Fruit fly (Drosophila melanogaster) whole organism, pupa: ENCODE data around the gene CG31178.
A peak's percentile ranks its signal among the peaks of the same experiment; 100 is the strongest.

Source experiments
- CG10348 ChIP-seq: fragments of 200-800 bp; sonication (Bioruptor generic); IDR thresholded peaks from 2 replicates; pipeline ENCODE4 v1.3.6; 2022; ENCODE audit warnings: missing biosample characterization, missing genetic modification characterization
- CG12605 ChIP-seq: fragments of 200-800 bp; sonication (Bioruptor generic); IDR thresholded peaks from 2 replicates; pipeline ENCODE4 v1.3.6; 2022; ENCODE audit warnings: missing biosample characterization, missing genetic modification characterization
- CG13204 ChIP-seq: fragments of 200-800 bp; sonication (Bioruptor generic); optimal IDR thresholded peaks from 2 replicates; lab custom pipeline; 2018; ENCODE audit warnings: missing biosample characterization, mild to moderate bottlenecking, missing genetic modification characterization, moderate library complexity
- CG14655 ChIP-seq: fragments of 200-800 bp; sonication (Bioruptor generic); optimal IDR thresholded peaks from 3 replicates; lab custom pipeline; 2017; ENCODE audit warnings: mild to moderate bottlenecking, missing biosample characterization, missing genetic modification reagents, missing genetic modification characterization
- CG15710 ChIP-seq: fragments of 200-800 bp; sonication (Bioruptor generic); optimal IDR thresholded peaks from 2 replicates; lab custom pipeline; 2018; ENCODE audit warnings: missing biosample characterization, mild to moderate bottlenecking, missing genetic modification characterization, moderate library complexity
- CG17806 ChIP-seq: fragments of 200-800 bp; sonication (Bioruptor generic); optimal IDR thresholded peaks from 2 replicates; lab custom pipeline; 2018; ENCODE audit warnings: missing biosample characterization, mild to moderate bottlenecking, missing genetic modification characterization, moderate library complexity
- CG32121 ChIP-seq: fragments of 200-800 bp; sonication (Bioruptor generic); IDR thresholded peaks from 2 replicates; pipeline ENCODE4 v1.3.6; 2022; ENCODE audit warnings: missing biosample characterization, missing genetic modification characterization
- CG34367 ChIP-seq: fragments of 200-800 bp; sonication (Bioruptor generic); optimal IDR thresholded peaks from 2 replicates; lab custom pipeline; 2018; ENCODE audit warnings: missing biosample characterization, mild to moderate bottlenecking, missing genetic modification characterization
- CG4496 ChIP-seq: fragments of 200-800 bp; sonication (Bioruptor generic); IDR thresholded peaks from 3 replicates; pipeline ENCODE4 v1.3.6; 2022; ENCODE audit warnings: missing biosample characterization, missing genetic modification characterization
- CG8159 ChIP-seq: fragments of 200-800 bp; sonication (Bioruptor generic); optimal IDR thresholded peaks from 3 replicates; lab custom pipeline; 2018; ENCODE audit warnings: missing biosample characterization, mild to moderate bottlenecking, missing genetic modification characterization, moderate library complexity
- CG8301 ChIP-seq: fragments of 200-800 bp; sonication (Bioruptor generic); optimal IDR thresholded peaks from 2 replicates; lab custom pipeline; 2018; ENCODE audit warnings: missing biosample characterization, mild to moderate bottlenecking, missing genetic modification characterization
- CG9948 ChIP-seq: fragments of 200-800 bp; sonication (Bioruptor generic); optimal IDR thresholded peaks from 2 replicates; lab custom pipeline; 2018; ENCODE audit warnings: missing biosample characterization, mild to moderate bottlenecking, missing genetic modification characterization, moderate library complexity
- D1 ChIP-seq: fragments of 200-800 bp; sonication (Bioruptor generic); optimal IDR thresholded peaks from 2 replicates; lab custom pipeline; 2018; ENCODE audit warnings: missing biosample characterization, mild to moderate bottlenecking, missing genetic modification characterization, moderate library complexity
- EcR ChIP-seq: fragments of 200-800 bp; sonication (Bioruptor generic); optimal IDR thresholded peaks from 3 replicates; lab custom pipeline; 2019; ENCODE audit warnings: missing biosample characterization, missing genetic modification characterization, mild to moderate bottlenecking, moderate library complexity, missing genetic modification reagents
- Ets98B ChIP-seq: fragments of 200-800 bp; sonication (Bioruptor generic); IDR thresholded peaks from 2 replicates; pipeline ENCODE4 v1.3.6; 2022; ENCODE audit warnings: missing biosample characterization, missing genetic modification characterization
- Pif1A ChIP-seq: fragments of 200-800 bp; sonication (Bioruptor generic); optimal IDR thresholded peaks from 3 replicates; lab custom pipeline; 2016; ENCODE audit warnings: missing biosample characterization, missing genetic modification characterization
- Pif1B ChIP-seq: fragments of 200-800 bp; sonication (Bioruptor generic); optimal IDR thresholded peaks from 3 replicates; lab custom pipeline; 2016; ENCODE audit warnings: missing biosample characterization, missing genetic modification characterization
- Snoo ChIP-seq: fragments of 200-800 bp; sonication (Bioruptor generic); optimal IDR thresholded peaks from 3 replicates; lab custom pipeline; 2017; ENCODE audit warnings: missing biosample characterization, mild to moderate bottlenecking, missing genetic modification characterization, inconsistent platforms
- fd96Ca ChIP-seq: fragments of 200-800 bp; sonication (Bioruptor generic); IDR thresholded peaks from 3 replicates; pipeline ENCODE4 v1.3.6; 2022; ENCODE audit warnings: missing biosample characterization, missing genetic modification characterization
- gl ChIP-seq: fragments of 200-800 bp; sonication (Bioruptor generic); optimal IDR thresholded peaks from 2 replicates; lab custom pipeline; 2018; ENCODE audit warnings: missing biosample characterization, mild to moderate bottlenecking, missing genetic modification characterization
- rn ChIP-seq: fragments of 200-800 bp; sonication (Bioruptor generic); IDR thresholded peaks from 2 replicates; pipeline ENCODE4 v1.3.6; 2022; ENCODE audit warnings: missing biosample characterization, missing genetic modification characterization

Gene CG31178

DNA sequence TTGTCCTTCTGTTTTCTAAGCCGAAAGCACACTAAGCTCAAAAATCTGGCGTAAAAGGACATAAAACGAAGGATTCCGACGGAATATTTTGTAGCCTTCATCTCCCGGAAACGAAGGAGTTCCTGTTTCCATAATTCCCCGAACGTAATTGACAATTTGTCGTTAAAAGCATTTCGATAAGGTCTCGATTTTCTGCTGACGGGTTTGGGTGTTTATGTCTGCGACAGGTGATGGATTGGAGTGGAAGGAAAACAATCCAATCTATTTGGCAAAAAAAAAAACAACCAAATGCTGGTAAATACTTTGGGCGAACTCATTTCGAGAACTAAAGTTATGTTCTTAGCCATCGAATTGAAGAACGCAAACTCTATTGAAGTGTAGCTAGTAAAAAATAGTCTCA lies 27.0 kb upstream of the CG31178 start, which contains the start of gene Gr93d:
TSS of gene Gr93d (minus strand) at position 101 of the 400 bp plus-strand sequence.
- TF ChIP-seq fd96Ca (GFP tag; lab: Robert Waterston, UW), result no peak
- TF ChIP-seq CG4496, result no peak
- no peak for TF ChIP-seq Ets98B (GFP tag; lab: Robert Waterston, UW)
- TF ChIP-seq CG17806 (tag; lab: Kevin White, UChicago), result no peak
- no peak for TF ChIP-seq gl

DNA sequence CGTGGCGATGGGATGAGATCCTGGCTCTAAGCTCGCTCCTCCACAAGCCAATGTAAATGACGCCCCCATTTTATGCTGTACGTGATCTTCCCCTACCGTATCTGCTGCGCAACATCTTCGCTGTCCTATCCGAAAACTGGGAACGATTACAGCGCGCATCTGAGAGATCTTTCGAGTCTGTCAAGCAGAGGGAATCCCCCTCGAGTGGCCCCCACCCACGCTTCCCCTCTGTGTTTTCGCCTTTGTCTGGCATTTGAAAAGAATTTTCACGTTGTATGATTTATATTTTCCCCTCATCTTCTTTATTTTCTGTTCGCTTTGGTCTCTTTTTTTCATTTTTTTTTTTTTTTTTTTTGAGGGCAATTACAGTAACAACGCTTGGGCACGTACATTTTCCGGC lies 26.1 kb upstream of the CG31178 start:
- peak; percentile 65; the same call in 2 of the 3 replicates for TF ChIP-seq CG4496
- TF ChIP-seq Ets98B (GFP tag; lab: Robert Waterston, UW), result 0 out of 2 replicates have a peak, but pooled peaks have one; percentile 10
- no peak for TF ChIP-seq CG9948 (tag; lab: Kevin White, UChicago)

DNA sequence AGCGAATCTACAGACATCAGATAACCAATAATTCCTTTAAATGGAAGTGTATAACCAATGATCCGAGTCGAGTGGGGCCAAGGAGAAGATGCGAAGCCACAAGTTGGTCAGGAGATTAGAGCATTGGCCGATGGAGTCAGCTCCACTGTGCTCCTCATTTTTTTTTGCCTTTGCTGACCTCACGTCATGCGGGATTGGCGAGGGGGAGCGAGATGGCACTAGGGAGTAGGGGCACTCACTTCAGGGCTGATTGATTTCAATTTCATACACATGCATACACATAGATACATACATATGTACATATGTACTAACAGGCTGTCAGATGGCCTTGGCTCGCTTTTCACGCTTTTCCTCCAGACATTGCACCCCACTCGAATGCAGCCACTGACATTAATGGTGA lies 25.3 kb upstream of the CG31178 start:
- TF ChIP-seq Ets98B (GFP tag; lab: Robert Waterston, UW) (no peak), gl (no peak), CG32121 (GFP tag; lab: Robert Waterston, UW) (peak; percentile 28; the same call in 1 of the 2 replicates), fd96Ca (GFP tag; lab: Robert Waterston, UW) (peak; percentile 36; the same call in 1 of the 3 replicates), CG8159 (tag; lab: Kevin White, UChicago) (no peak), CG15710 (tag; lab: Kevin White, UChicago) (no peak), CG17806 (tag; lab: Kevin White, UChicago) (no peak), CG13204 (GFP tag; lab: Kevin White, UChicago) (no peak), Pif1A (GFP tag; lab: Kevin White, UChicago) (no peak), D1 (tag; lab: Kevin White, UChicago) (no peak), CG14655 (GFP tag; lab: Kevin White, UChicago) (no peak), rn (GFP tag; lab: Robert Waterston, UW) (no peak), EcR (peak; percentile 53), CG4496 (peak; percentile 27; the same call in 1 of the 3 replicates), Snoo (tag; lab: Kevin White, UChicago) (no peak), CG10348 (GFP tag; lab: Robert Waterston, UW) (no peak)

DNA sequence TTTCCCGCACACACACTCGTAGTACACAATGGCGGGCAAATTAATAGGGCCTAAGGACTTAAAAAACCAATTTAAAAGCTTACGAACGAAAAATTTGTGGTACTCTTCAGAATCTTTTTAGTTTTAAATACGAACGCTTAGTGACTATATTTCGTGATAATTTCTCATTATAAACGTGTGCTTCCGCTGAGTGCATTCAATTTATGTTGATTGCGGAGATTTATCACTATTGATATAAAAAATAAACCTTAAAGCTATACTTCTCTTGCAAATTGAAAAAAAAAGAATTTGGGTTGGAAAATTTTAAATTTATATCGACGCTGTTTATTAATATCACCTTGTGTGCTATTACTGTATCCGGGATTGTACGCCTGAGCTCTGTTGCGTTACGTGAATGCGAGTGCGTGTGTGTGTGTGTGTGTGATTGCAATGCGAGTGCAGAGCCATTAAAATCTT lies 24.5 kb upstream of the CG31178 start:
- TF ChIP-seq CG9948 (tag; lab: Kevin White, UChicago) (peak; percentile 91), CG13204 (GFP tag; lab: Kevin White, UChicago) (peak; percentile 76), CG14655 (GFP tag; lab: Kevin White, UChicago) (peak; percentile 96), CG32121 (GFP tag; lab: Robert Waterston, UW) (peak; percentile 79), CG34367 (tag; lab: Kevin White, UChicago) (peak; percentile 83), Snoo (tag; lab: Kevin White, UChicago) (peak; percentile 95), CG8159 (tag; lab: Kevin White, UChicago) (peak; percentile 95), Pif1A (GFP tag; lab: Kevin White, UChicago) (peak; percentile 90), CG4496 (peak; percentile 87), Ets98B (GFP tag; lab: Robert Waterston, UW) (peak; percentile 78), Pif1B (peak; percentile 94), CG12605 (GFP tag; lab: Robert Waterston, UW) (peak; percentile 65), D1 (tag; lab: Kevin White, UChicago) (peak; percentile 92), EcR (peak; percentile 43), gl (peak; percentile 49), fd96Ca (GFP tag; lab: Robert Waterston, UW) (peak; percentile 78), CG15710 (tag; lab: Kevin White, UChicago) (peak; percentile 93), rn (GFP tag; lab: Robert Waterston, UW) (peak; percentile 34; the same call in 1 of the 2 replicates), CG8301 (peak; percentile 92), CG17806 (tag; lab: Kevin White, UChicago) (peak; percentile 87), CG10348 (GFP tag; lab: Robert Waterston, UW) (peak; percentile 69)

DNA sequence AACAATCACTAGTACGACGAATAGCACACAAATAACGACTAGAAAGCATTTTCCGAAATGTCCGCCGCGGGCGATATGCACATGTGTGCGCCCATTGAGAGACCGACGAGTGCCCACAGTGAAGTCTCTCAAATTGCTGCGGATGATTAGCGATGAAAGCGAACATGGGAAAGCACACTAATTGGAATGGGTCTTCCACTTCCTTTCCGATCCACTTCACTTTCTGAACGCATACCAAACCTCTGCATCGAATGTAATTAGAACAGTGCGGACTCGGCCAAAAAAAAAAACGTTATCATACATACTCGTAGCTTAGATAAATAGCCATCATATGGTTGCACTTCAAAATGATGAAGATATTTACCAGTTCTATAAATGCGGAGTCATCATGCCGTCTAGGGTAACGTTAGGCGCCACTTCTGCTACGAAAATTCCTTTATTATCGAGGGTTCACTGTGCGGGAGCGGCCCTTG lies 23.5 kb upstream of the CG31178 start:
- TF ChIP-seq CG32121 (GFP tag; lab: Robert Waterston, UW) (no peak), CG17806 (tag; lab: Kevin White, UChicago) (no peak), Ets98B (GFP tag; lab: Robert Waterston, UW) (peak; percentile 54; the same call in 1 of the 2 replicates), CG8159 (tag; lab: Kevin White, UChicago) (peak; percentile 3), CG4496 (peak; percentile 59; the same call in 2 of the 3 replicates), EcR (no peak), fd96Ca (GFP tag; lab: Robert Waterston, UW) (peak; percentile 53; the same call in 1 of the 3 replicates), CG13204 (GFP tag; lab: Kevin White, UChicago) (no peak), CG15710 (tag; lab: Kevin White, UChicago) (peak; percentile 2), Pif1B (no peak), CG10348 (GFP tag; lab: Robert Waterston, UW) (no peak), Snoo (tag; lab: Kevin White, UChicago) (no peak), D1 (tag; lab: Kevin White, UChicago) (no peak), gl (no peak), CG8301 (peak; percentile 28), CG9948 (tag; lab: Kevin White, UChicago) (peak; percentile 19), CG34367 (tag; lab: Kevin White, UChicago) (no peak), Pif1A (GFP tag; lab: Kevin White, UChicago) (peak; percentile 36), CG12605 (GFP tag; lab: Robert Waterston, UW) (no peak), CG14655 (GFP tag; lab: Kevin White, UChicago) (peak; percentile 44), rn (GFP tag; lab: Robert Waterston, UW) (no peak)
- TF ChIP-seq, all 21 proteins: peak for 9
